Fruit fly (Drosophila melanogaster) S2 (cell line): Measurements from ENCODE around the gene sta.

Experiments
- CG8478 ChIP-seq: fragments of >200 bp; optimal IDR thresholded peaks from 2 replicates; lab custom pipeline; 2018
- CTCF ChIP-seq, 2 experiments: fragments of >200 bp; optimal IDR thresholded peaks; 2 replicates each; lab custom pipeline; 2018

DNA sequence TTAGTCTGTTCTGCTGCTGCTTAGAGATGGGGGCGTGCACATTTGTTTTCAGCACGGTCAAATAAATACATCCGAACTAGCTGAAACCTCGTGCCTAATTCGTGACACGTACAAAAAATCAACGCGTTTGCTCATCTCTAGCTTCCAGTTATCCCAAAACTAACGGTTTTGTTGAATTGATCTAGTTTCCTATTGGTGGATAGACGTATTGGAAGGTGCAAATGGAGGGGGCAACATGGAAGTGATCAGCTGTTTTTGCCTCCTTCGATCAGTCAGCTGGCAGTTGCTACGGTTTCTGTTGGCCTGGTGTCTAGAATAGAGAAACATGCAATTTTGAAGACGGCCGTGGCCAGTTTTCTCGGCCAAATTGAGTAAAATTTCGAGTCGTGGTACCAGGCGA lies 34.4 kb upstream of the sta start:
- no peak for TF ChIP-seq CTCF (optimal IDR thresholded peaks at IDR 0.05; lab: Kevin White, UChicago)
- no peak for TF ChIP-seq CG8478 (lab: Kevin White, UChicago)
